Worm (Caenorhabditis elegans) whole organism, late embryonic: ENCODE data around the gene ceh-87.

Source experiments
- ceh-34 ChIP-seq: sonication (generic microtip); optimal IDR thresholded peaks from 2 replicates; lab custom pipeline; 2016; ENCODE audit warnings: mild to moderate bottlenecking, missing genetic modification characterization, missing compliant biosample characterization
- lim-6 ChIP-seq: sonication (generic microtip); optimal IDR thresholded peaks from 2 replicates; lab custom pipeline; 2016; ENCODE audit warnings: missing genetic modification characterization, missing compliant biosample characterization

- TF ChIP-seq ceh-34 (tag; lab: Kevin White, UChicago) (no peak), lim-6 (tag; lab: Kevin White, UChicago) (no peak)
Measured at ce11 chrII:2641777-2642176, 42.3 kb downstream of the ceh-87 start, which contains the start of gene F22E5.7.
